Worm (Caenorhabditis elegans) whole organism, L4 larva: ENCODE data around the gene wago-4.

Experiments used
- F37D6.2 ChIP-seq: sonication (generic microtip); optimal IDR thresholded peaks from 2 replicates; lab custom pipeline; 2016; ENCODE audit warnings: mild to moderate bottlenecking, missing genetic modification characterization, missing compliant biosample characterization
- aly-2 ChIP-seq: sonication (generic microtip); optimal IDR thresholded peaks from 2 replicates; lab custom pipeline; 2018; ENCODE audit warnings: missing biosample characterization, missing genetic modification characterization
- ceh-28 ChIP-seq: fragments of 150-350 bp; optimal IDR thresholded peaks from 2 replicates; lab custom pipeline; 2014; ENCODE audit warnings: missing biosample characterization, missing genetic modification reagents, missing genetic modification characterization
- ceh-32 ChIP-seq: sonication (generic microtip); optimal IDR thresholded peaks from 2 replicates; lab custom pipeline; 2016; ENCODE audit warnings: mild to moderate bottlenecking, missing genetic modification characterization, missing compliant biosample characterization; ENCODE audit not compliant: poor library complexity
- hif-1 ChIP-seq, 2 experiments: sonication (generic microtip); optimal IDR thresholded peaks; 2 replicates each; lab custom pipeline; 2016 to 2017; ENCODE audit warnings: missing compliant biosample characterization in 2 of 2, missing genetic modification characterization in 2 of 2, missing genetic modification reagents in 2 of 2, missing genotype in 2 of 2, mild to moderate bottlenecking in 1 of 2
- lin-39 ChIP-seq: fragments of 150-350 bp; optimal IDR thresholded peaks from 2 replicates; lab custom pipeline; 2014; ENCODE audit warnings: missing biosample characterization, missing genetic modification reagents, missing genetic modification characterization
- mxl-3 ChIP-seq: fragments of 200-800 bp; sonication (Bioruptor generic); optimal IDR thresholded peaks from 2 replicates; lab custom pipeline; 2018; ENCODE audit warnings: mild to moderate bottlenecking, missing genetic modification characterization, missing compliant biosample characterization
- nhr-77 ChIP-seq: fragments of 150-350 bp; optimal IDR thresholded peaks from 2 replicates; lab custom pipeline; 2014; ENCODE audit warnings: missing biosample characterization, missing genetic modification characterization
- pha-4 ChIP-seq, 2 experiments: fragments of 150-350 bp in 1 of 2; fragments of 200-800 bp in 1 of 2; sonication (Bioruptor generic) in 1 of 2; IDR thresholded peaks in 1 of 2; optimal IDR thresholded peaks in 1 of 2; 2 replicates each; pipeline versions ENCODE4 v1.3.6 to Lab custom; 2014 to 2022; ENCODE audit warnings: missing genetic modification characterization in 2 of 2, missing genetic modification reagents in 2 of 2, missing biosample characterization in 1 of 2, missing compliant biosample characterization in 1 of 2
- pqm-1 ChIP-seq: sonication (generic microtip); optimal IDR thresholded peaks from 2 replicates; lab custom pipeline; 2017; ENCODE audit warnings: missing biosample characterization, missing genetic modification characterization
- snpc-4 ChIP-seq: fragments of 150-350 bp; optimal IDR thresholded peaks from 2 replicates; lab custom pipeline; 2014; ENCODE audit warnings: missing biosample characterization, missing genetic modification characterization

- no peak for TF ChIP-seq mxl-3 (GFP tag; lab: Kevin White, UChicago)
- no peak for TF ChIP-seq snpc-4
- no peak for TF ChIP-seq hif-1 (tag; optimal IDR thresholded peaks at IDR 0.05; lab: Kevin White, UChicago)
- TF ChIP-seq pqm-1 (tag; lab: Kevin White, UChicago) = no peak
- TF ChIP-seq nhr-77 (tag; lab: Kevin White, UChicago) = no peak
- TF ChIP-seq ceh-28 = no peak
- no peak for TF ChIP-seq lin-39 (tag; lab: Kevin White, UChicago)
- TF ChIP-seq pha-4 (GFP tag; IDR thresholded peaks at IDR 0.05; lab: Robert Waterston, UW) = no peak
- no peak for TF ChIP-seq pha-4 (tag; optimal IDR thresholded peaks at IDR 0.05; lab: Kevin White, UChicago)
- TF ChIP-seq ceh-32 (tag; lab: Kevin White, UChicago) = no peak
- no peak for TF ChIP-seq aly-2 (tag; lab: Kevin White, UChicago)
- TF ChIP-seq F37D6.2 (tag; lab: Kevin White, UChicago) = no peak
Measured at ce11 chrII:12965138-12965537, 45.8 kb downstream of the wago-4 start.
